Worm (Caenorhabditis elegans) whole organism, young adult: ENCODE data around the gene skr-8.
A peak's percentile ranks its signal among the peaks of the same experiment; 100 is the strongest.

ENCODE experiments used
- B0035.1 ChIP-seq: sonication (generic microtip); optimal IDR thresholded peaks from 2 replicates; lab custom pipeline; 2016; ENCODE audit warnings: missing genetic modification characterization, mild to moderate bottlenecking, missing compliant biosample characterization, missing genotype, missing genetic modification reagents
- B0261.1 ChIP-seq: sonication (generic microtip); optimal IDR thresholded peaks from 2 replicates; lab custom pipeline; 2016; ENCODE audit warnings: mild to moderate bottlenecking, missing genetic modification characterization, moderate library complexity, missing compliant biosample characterization
- C17E4.6 ChIP-seq: fragments of 200-800 bp; sonication (Bioruptor generic); IDR thresholded peaks from 2 replicates; pipeline ENCODE4 v1.3.6; 2022; ENCODE audit warnings: missing genetic modification reagents, missing genetic modification characterization, missing compliant biosample characterization
- D2030.7 ChIP-seq: fragments of 200-800 bp; sonication (Bioruptor generic); IDR thresholded peaks from 2 replicates; pipeline ENCODE4 v1.3.6; 2022; ENCODE audit warnings: missing genetic modification reagents, missing genetic modification characterization, missing compliant biosample characterization
- F10E7.11 ChIP-seq: sonication (generic microtip); optimal IDR thresholded peaks from 2 replicates; lab custom pipeline; 2017; ENCODE audit warnings: mild to moderate bottlenecking, missing genetic modification characterization, moderate library complexity, missing compliant biosample characterization
- F22D6.2 ChIP-seq: sonication (generic microtip); optimal IDR thresholded peaks from 2 replicates; lab custom pipeline; 2016; ENCODE audit warnings: mild to moderate bottlenecking, missing genetic modification characterization, missing compliant biosample characterization
- F23B12.7 ChIP-seq: sonication (generic microtip); optimal IDR thresholded peaks from 2 replicates; lab custom pipeline; 2017; ENCODE audit warnings: missing genetic modification characterization, mild to moderate bottlenecking, missing compliant biosample characterization, antibody characterized with exemption, moderate library complexity; ENCODE audit not compliant: insufficient read depth
- F49E8.2 ChIP-seq: sonication (generic microtip); optimal IDR thresholded peaks from 3 replicates; lab custom pipeline; 2017; ENCODE audit warnings: missing genetic modification characterization, mild to moderate bottlenecking, missing compliant biosample characterization, antibody characterized with exemption, moderate library complexity; ENCODE audit not compliant: insufficient read depth
- F52B5.7 ChIP-seq: sonication (generic microtip); optimal IDR thresholded peaks from 2 replicates; lab custom pipeline; 2016; ENCODE audit warnings: mild to moderate bottlenecking, missing genetic modification characterization, missing compliant biosample characterization
- T26A5.8 ChIP-seq: sonication (generic microtip); optimal IDR thresholded peaks from 2 replicates; lab custom pipeline; 2016; ENCODE audit warnings: missing genetic modification characterization, missing compliant biosample characterization
- ZK185.1 ChIP-seq: sonication (generic microtip); optimal IDR thresholded peaks from 2 replicates; lab custom pipeline; 2016; ENCODE audit warnings: mild to moderate bottlenecking, missing genetic modification characterization, missing compliant biosample characterization; ENCODE audit not compliant: poor library complexity, severe bottlenecking
- aptf-2 ChIP-seq: fragments of 200-800 bp; sonication (Bioruptor generic); conservative IDR thresholded peaks from 2 replicates; pipeline ENCODE4 v1.3.6; 2022; ENCODE audit warnings: missing genetic modification reagents, missing genetic modification characterization, missing compliant biosample characterization
- attf-3 ChIP-seq: fragments of 200-800 bp; sonication (Bioruptor generic); conservative IDR thresholded peaks from 2 replicates; pipeline ENCODE4 v1.3.6; 2022; ENCODE audit warnings: missing genetic modification reagents, missing genetic modification characterization, missing compliant biosample characterization
- attf-6 ChIP-seq: fragments of 200-800 bp; sonication (Bioruptor generic); IDR thresholded peaks from 2 replicates; pipeline ENCODE4 v1.3.6; 2022; ENCODE audit warnings: missing genetic modification reagents, missing genetic modification characterization, missing compliant biosample characterization
- cebp-2 ChIP-seq: fragments of 200-800 bp; sonication (Bioruptor generic); IDR thresholded peaks from 2 replicates; pipeline ENCODE4 v1.3.6; 2022; ENCODE audit warnings: missing genetic modification characterization, missing compliant biosample characterization
- ceh-27 ChIP-seq: fragments of 200-800 bp; sonication (Bioruptor generic); optimal IDR thresholded peaks from 2 replicates; lab custom pipeline; 2018; ENCODE audit warnings: mild to moderate bottlenecking, missing genetic modification characterization, moderate library complexity, missing compliant biosample characterization
- ceh-40 ChIP-seq: fragments of 200-800 bp; sonication (Bioruptor generic); IDR thresholded peaks from 2 replicates; pipeline ENCODE4 v1.3.6; 2022; ENCODE audit warnings: missing genetic modification characterization, missing compliant biosample characterization
- dox-1 ChIP-seq: fragments of 200-800 bp; sonication (Bioruptor generic); IDR thresholded peaks from 2 replicates; pipeline ENCODE4 v1.3.6; 2022; ENCODE audit warnings: missing genetic modification reagents, missing genetic modification characterization, missing compliant biosample characterization
- egl-18 ChIP-seq: fragments of 200-800 bp; sonication (Bioruptor generic); IDR thresholded peaks from 2 replicates; pipeline ENCODE4 v1.3.6; 2022; ENCODE audit warnings: missing genetic modification reagents, missing genetic modification characterization, missing compliant biosample characterization
- egrh-3 ChIP-seq: fragments of 200-800 bp; sonication (Bioruptor generic); IDR thresholded peaks from 2 replicates; pipeline ENCODE4 v1.3.6; 2022; ENCODE audit warnings: missing genetic modification reagents, missing genetic modification characterization, missing compliant biosample characterization
- him-1 ChIP-seq: sonication (generic microtip); optimal IDR thresholded peaks from 2 replicates; lab custom pipeline; 2016; ENCODE audit warnings: missing genotype, missing genetic modification reagents, missing genetic modification characterization, missing compliant biosample characterization
- hlh-12 ChIP-seq: sonication (generic microtip); optimal IDR thresholded peaks from 2 replicates; lab custom pipeline; 2016; ENCODE audit warnings: missing genetic modification characterization, missing compliant biosample characterization
- hmg-1.2 ChIP-seq: fragments of 200-800 bp; sonication (Bioruptor generic); IDR thresholded peaks from 2 replicates; pipeline ENCODE4 v1.3.6; 2022; ENCODE audit warnings: missing genetic modification reagents, missing genetic modification characterization, missing compliant biosample characterization
- hrde-1 ChIP-seq: sonication (generic microtip); optimal IDR thresholded peaks from 2 replicates; lab custom pipeline; 2016; ENCODE audit warnings: missing genetic modification characterization, mild to moderate bottlenecking, missing compliant biosample characterization, moderate library complexity, missing genotype, missing genetic modification reagents, borderline replicate concordance
- lin-35 ChIP-seq, 3 experiments: fragments of 150-350 bp in 2 of 3; sonication (generic microtip) in 1 of 3; optimal IDR thresholded peaks; 2 replicates each; lab custom pipeline; 2014 to 2018; ENCODE audit warnings: missing biosample characterization in 3 of 3, missing genetic modification characterization in 3 of 3, missing genetic modification reagents in 3 of 3
- lin-40 ChIP-seq: sonication (generic microtip); optimal IDR thresholded peaks from 2 replicates; lab custom pipeline; 2016; ENCODE audit warnings: missing genetic modification characterization, mild to moderate bottlenecking, missing compliant biosample characterization, missing genotype, missing genetic modification reagents
- lin-54 ChIP-seq: fragments of 200-800 bp; sonication (Bioruptor generic); optimal IDR thresholded peaks from 2 replicates; lab custom pipeline; 2018; ENCODE audit warnings: mild to moderate bottlenecking, missing genetic modification characterization, missing compliant biosample characterization
- mcd-1 ChIP-seq: fragments of 200-800 bp; sonication (Bioruptor generic); IDR thresholded peaks from 2 replicates; pipeline ENCODE4 v1.3.6; 2022; ENCODE audit warnings: missing genetic modification reagents, missing genetic modification characterization, missing compliant biosample characterization
- nhr-120 ChIP-seq: fragments of 200-800 bp; sonication (Bioruptor generic); IDR thresholded peaks from 2 replicates; pipeline ENCODE4 v1.3.6; 2022; ENCODE audit warnings: missing genetic modification characterization, missing compliant biosample characterization
- nhr-80 ChIP-seq: sonication (generic microtip); optimal IDR thresholded peaks from 2 replicates; lab custom pipeline; 2016; ENCODE audit warnings: missing genetic modification characterization, missing compliant biosample characterization
- nhr-90 ChIP-seq: sonication (generic microtip); optimal IDR thresholded peaks from 2 replicates; lab custom pipeline; 2016; ENCODE audit warnings: missing genotype, mild to moderate bottlenecking, missing genetic modification characterization, missing compliant biosample characterization
- sdz-38 ChIP-seq: sonication (generic microtip); optimal IDR thresholded peaks from 2 replicates; lab custom pipeline; 2016; ENCODE audit warnings: missing genotype, missing genetic modification characterization, missing compliant biosample characterization
- sea-2 ChIP-seq: fragments of 200-800 bp; sonication (Bioruptor generic); IDR thresholded peaks from 2 replicates; pipeline ENCODE4 v1.3.6; 2022; ENCODE audit warnings: missing genetic modification characterization, missing compliant biosample characterization
- snpc-1.3 ChIP-seq: sonication (generic microtip); optimal IDR thresholded peaks from 2 replicates; lab custom pipeline; 2017; ENCODE audit warnings: missing genetic modification characterization, mild to moderate bottlenecking, missing compliant biosample characterization, antibody characterized with exemption, moderate library complexity, missing genotype, missing genetic modification reagents; ENCODE audit not compliant: insufficient read depth
- snpc-4 ChIP-seq, 5 experiments: fragments of 150-350 bp in 1 of 5; sonication (generic microtip) in 4 of 5; optimal IDR thresholded peaks; 2 replicates each; lab custom pipeline; 2014 to 2018; ENCODE audit warnings: missing genetic modification characterization in 5 of 5, missing biosample characterization in 3 of 5, antibody characterized with exemption in 2 of 5, mild to moderate bottlenecking in 2 of 5, missing compliant biosample characterization in 2 of 5, missing genotype in 2 of 5, moderate library complexity in 2 of 5, missing genetic modification reagents in 1 of 5
- somi-1 ChIP-seq: fragments of 200-800 bp; sonication (Bioruptor generic); optimal IDR thresholded peaks from 2 replicates; lab custom pipeline; 2018; ENCODE audit warnings: mild to moderate bottlenecking, missing genetic modification characterization, missing compliant biosample characterization
- sptf-2 ChIP-seq: fragments of 200-800 bp; sonication (Bioruptor generic); optimal IDR thresholded peaks from 2 replicates; lab custom pipeline; 2018; ENCODE audit warnings: mild to moderate bottlenecking, missing genetic modification characterization, missing compliant biosample characterization
- tbx-9 ChIP-seq: sonication (generic microtip); optimal IDR thresholded peaks from 2 replicates; lab custom pipeline; 2016; ENCODE audit warnings: borderline replicate concordance, missing genetic modification characterization, inconsistent platforms, missing compliant biosample characterization
- zfh-2 ChIP-seq: fragments of 200-800 bp; sonication (Bioruptor generic); conservative IDR thresholded peaks from 2 replicates; pipeline ENCODE4 v1.3.6; 2022; ENCODE audit warnings: missing genetic modification reagents, missing genetic modification characterization, missing compliant biosample characterization
- ztf-22 ChIP-seq: fragments of 200-800 bp; sonication (Bioruptor generic); optimal IDR thresholded peaks from 2 replicates; lab custom pipeline; 2018; ENCODE audit warnings: mild to moderate bottlenecking, missing genetic modification characterization, moderate library complexity, missing compliant biosample characterization
- ztf-25 ChIP-seq: fragments of 200-800 bp; sonication (Bioruptor generic); IDR thresholded peaks from 2 replicates; pipeline ENCODE4 v1.3.6; 2022; ENCODE audit warnings: missing genetic modification reagents, missing genetic modification characterization, missing compliant biosample characterization
- ztf-6 ChIP-seq: fragments of 200-800 bp; sonication (Bioruptor generic); IDR thresholded peaks from 2 replicates; pipeline ENCODE4 v1.3.6; 2022; ENCODE audit warnings: missing genetic modification reagents, missing genetic modification characterization, missing compliant biosample characterization

Gene skr-8

ce11 chrIV:17183032-17183608, 17.5 kb upstream of the skr-8 start (continued):
- TF ChIP-seq attf-3 (GFP tag; lab: Robert Waterston, UW) (no peak), zfh-2 (GFP tag; lab: Robert Waterston, UW) (peak; percentile 91), cebp-2 (no peak), D2030.7 (GFP tag; lab: Robert Waterston, UW) (no peak), F10E7.11 (tag; lab: Kevin White, UChicago) (no peak)
- TF ChIP-seq, all 124 proteins: peak for 3

- TF ChIP-seq sdz-38 (tag; lab: Kevin White, UChicago): no peak
- TF ChIP-seq snpc-4 (GFP tag; optimal IDR thresholded peaks at IDR 0.05; lab: Kevin White, UChicago): no peak
- TF ChIP-seq snpc-4 (tag; optimal IDR thresholded peaks at IDR 0.05; lab: Kevin White, UChicago): peak in 3 of 4 experiments; percentile 12 to 59 (median 18)
Measured at ce11 chrIV:17179565-17179964, 13.9 kb upstream of the skr-8 start.

- TF ChIP-seq dox-1 (GFP tag; lab: Robert Waterston, UW) (peak; percentile 32; the same call in 1 of the 2 replicates), hrde-1 (tag; lab: Kevin White, UChicago) (no peak), egl-18 (GFP tag; lab: Robert Waterston, UW) (no peak), F52B5.7 (no peak), B0035.1 (tag; lab: Kevin White, UChicago) (no peak), ZK185.1 (tag; lab: Kevin White, UChicago) (no peak), nhr-80 (peak; percentile 55), tbx-9 (no peak)
Measured at ce11 chrIV:17179071-17179470, 13.4 kb upstream of the skr-8 start.

ce11 chrIV:17176177-17176576, 10.5 kb upstream of the skr-8 start, which contains the start of gene C52D10.3:
Gene C52D10.3 (plus strand): TSS chrIV:17176477.
- no peak for TF ChIP-seq mcd-1
- TF ChIP-seq him-1 (tag; lab: Kevin White, UChicago): no peak
- no peak for TF ChIP-seq F22D6.2
- no peak for TF ChIP-seq hlh-12 (tag; lab: Kevin White, UChicago)
- no peak for TF ChIP-seq sptf-2 (GFP tag; lab: Kevin White, UChicago)
- no peak for TF ChIP-seq egrh-3
- no peak for TF ChIP-seq nhr-120 (GFP tag; lab: Robert Waterston, UW)
- TF ChIP-seq ztf-25 (GFP tag; lab: Robert Waterston, UW): no peak
- no peak for TF ChIP-seq sea-2 (GFP tag; lab: Robert Waterston, UW)
- no peak for TF ChIP-seq F23B12.7 (tag; lab: Kevin White, UChicago)
- TF ChIP-seq somi-1 (GFP tag; lab: Kevin White, UChicago): no peak
- no peak for TF ChIP-seq hmg-1.2 (GFP tag; lab: Robert Waterston, UW)
- no peak for TF ChIP-seq nhr-90 (tag; lab: Kevin White, UChicago)
- no peak for TF ChIP-seq F49E8.2 (tag; lab: Kevin White, UChicago)
- no peak for TF ChIP-seq lin-35 (GFP tag; optimal IDR thresholded peaks at IDR 0.05; lab: Kevin White, UChicago)

- TF ChIP-seq ztf-25 (GFP tag; lab: Robert Waterston, UW) (no peak), ztf-6 (GFP tag; lab: Robert Waterston, UW) (no peak), T26A5.8 (no peak), aptf-2 (no peak), ztf-22 (GFP tag; lab: Kevin White, UChicago) (no peak), C17E4.6 (no peak), ceh-40 (GFP tag; lab: Robert Waterston, UW) (no peak), B0261.1 (tag; lab: Kevin White, UChicago) (no peak), lin-54 (no peak), ceh-27 (GFP tag; lab: Kevin White, UChicago) (no peak), lin-40 (tag; lab: Kevin White, UChicago) (no peak), lin-35 (GFP tag; optimal IDR thresholded peaks at IDR 0.05; lab: Kevin White, UChicago) (no peak), attf-6 (GFP tag; lab: Robert Waterston, UW) (no peak), snpc-1.3 (no peak), nhr-120 (GFP tag; lab: Robert Waterston, UW) (no peak)
- TF ChIP-seq, all 124 proteins: peak for 0
Measured at ce11 chrIV:17174980-17175379, 9.3 kb upstream of the skr-8 start.
